Worm (Caenorhabditis elegans): ENCODE results near the gene col-113.

- TF ChIP-seq him-1 (tag; optimal IDR thresholded peaks at IDR 0.05) (no peak), W03F9.2 (tag; optimal IDR thresholded peaks at IDR 0.05) (no peak)
Observed at ce11 chrIV:7173489-7173888, 21.2 kb upstream of the col-113 start, which contains the start of gene str-1.

All from whole organism, L4/young adult.